Worm (Caenorhabditis elegans): Measurements from ENCODE around the gene ZK809.5.

Gene ZK809.5

DNA sequence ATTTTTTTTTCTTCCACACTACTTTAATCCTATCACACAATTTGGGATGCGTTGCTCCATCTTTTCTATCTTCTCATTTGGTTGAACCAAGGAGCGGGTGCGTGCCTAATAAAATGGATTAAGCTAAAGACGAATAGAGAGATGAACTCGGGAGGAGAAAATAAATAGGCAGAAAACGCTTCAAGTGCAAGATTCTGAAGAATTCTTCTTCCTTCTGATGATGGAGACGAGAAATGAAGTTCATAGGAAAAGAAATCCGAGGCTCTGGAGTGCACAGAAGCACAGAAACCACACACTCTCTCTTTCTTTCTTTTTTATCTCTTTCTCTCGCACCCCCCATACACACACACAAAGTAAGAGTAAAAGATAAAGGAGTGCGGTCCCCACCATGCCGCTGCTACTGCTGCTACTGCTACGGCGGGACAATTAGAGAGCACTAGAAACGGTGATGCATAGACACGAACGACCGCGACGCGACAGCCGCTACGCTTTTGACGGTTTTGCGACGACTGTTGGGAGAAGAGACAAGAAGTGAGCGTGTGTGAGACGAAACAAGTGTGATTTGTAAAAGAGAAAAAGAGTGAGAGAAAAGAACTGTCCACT, 35.6 kb downstream of the ZK809.5 start:
- TF ChIP-seq ceh-36 (tag; optimal IDR thresholded peaks at IDR 0.05) (no peak), B0310.2 (tag; optimal IDR thresholded peaks at IDR 0.05) (no peak), ets-7 (tag; optimal IDR thresholded peaks at IDR 0.05) (no peak), pes-1 (GFP tag; IDR thresholded peaks at IDR 0.05) (0 out of 2 replicates have a peak, but pooled peaks have one; percentile 38), F13C5.2 (tag; optimal IDR thresholded peaks at IDR 0.05) (peak; percentile 48), aly-1 (tag; optimal IDR thresholded peaks at IDR 0.05) (peak; percentile 35), hmg-4 (GFP tag; optimal IDR thresholded peaks at IDR 0.05) (peak; percentile 82), flt-1 (GFP tag; IDR thresholded peaks at IDR 0.05) (no peak)

- TF ChIP-seq ceh-36 (tag; optimal IDR thresholded peaks at IDR 0.05) (no peak), ets-7 (tag; optimal IDR thresholded peaks at IDR 0.05) (no peak), ama-1 (optimal IDR thresholded peaks at IDR 0.05) (no peak), B0310.2 (tag; optimal IDR thresholded peaks at IDR 0.05) (no peak), tbx-37 (GFP tag; conservative IDR thresholded peaks at IDR 0.05) (no peak), sea-1 (GFP tag; conservative IDR thresholded peaks at IDR 0.05) (no peak), tbx-11 (GFP tag; IDR thresholded peaks at IDR 0.05) (no peak), pes-1 (GFP tag; IDR thresholded peaks at IDR 0.05) (no peak), hmg-4 (GFP tag; optimal IDR thresholded peaks at IDR 0.05) (no peak), tra-4 (tag; optimal IDR thresholded peaks at IDR 0.05) (no peak), F13C5.2 (tag; optimal IDR thresholded peaks at IDR 0.05) (no peak), hnd-1 (tag; optimal IDR thresholded peaks at IDR 0.05) (no peak)
Observed at ce11 chrIV:11693493-11693892, 37.0 kb downstream of the ZK809.5 start, which contains the start of gene ZK792.12. ZK792.12 (plus strand) TSS chrIV:11693793.

DNA sequence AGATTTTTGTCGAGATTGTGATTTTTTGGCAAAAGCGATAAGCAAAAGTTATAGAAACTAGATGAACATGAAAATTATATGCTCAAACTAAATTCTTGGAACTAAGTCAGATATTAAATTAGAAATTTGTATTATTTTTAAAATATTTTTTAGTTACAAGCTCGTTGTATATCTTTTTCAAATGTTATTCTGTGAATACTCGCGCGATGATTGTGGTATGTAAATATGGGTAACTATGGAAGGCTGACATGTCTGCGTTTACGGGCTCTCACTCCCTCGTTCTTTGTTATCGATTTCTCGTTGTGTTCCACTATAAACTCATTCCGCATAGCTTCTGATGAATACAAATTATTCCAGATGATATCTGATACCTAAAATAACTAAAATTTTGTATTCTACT, 37.6 kb downstream of the ZK809.5 start, which contains the start of gene ZK792.7:
TSS of gene ZK792.7 (plus strand) at position 301 of the 400 bp plus-strand sequence.
- TF ChIP-seq sea-1 (GFP tag; conservative IDR thresholded peaks at IDR 0.05) (no peak), tbx-37 (GFP tag; conservative IDR thresholded peaks at IDR 0.05) (no peak), ceh-13 (GFP tag; optimal IDR thresholded peaks at IDR 0.05) (no peak), hmg-4 (GFP tag; optimal IDR thresholded peaks at IDR 0.05) (no peak), aly-1 (tag; optimal IDR thresholded peaks at IDR 0.05) (no peak), ceh-36 (tag; optimal IDR thresholded peaks at IDR 0.05) (no peak), ama-1 (optimal IDR thresholded peaks at IDR 0.05) (no peak), tra-4 (tag; optimal IDR thresholded peaks at IDR 0.05) (no peak)

DNA sequence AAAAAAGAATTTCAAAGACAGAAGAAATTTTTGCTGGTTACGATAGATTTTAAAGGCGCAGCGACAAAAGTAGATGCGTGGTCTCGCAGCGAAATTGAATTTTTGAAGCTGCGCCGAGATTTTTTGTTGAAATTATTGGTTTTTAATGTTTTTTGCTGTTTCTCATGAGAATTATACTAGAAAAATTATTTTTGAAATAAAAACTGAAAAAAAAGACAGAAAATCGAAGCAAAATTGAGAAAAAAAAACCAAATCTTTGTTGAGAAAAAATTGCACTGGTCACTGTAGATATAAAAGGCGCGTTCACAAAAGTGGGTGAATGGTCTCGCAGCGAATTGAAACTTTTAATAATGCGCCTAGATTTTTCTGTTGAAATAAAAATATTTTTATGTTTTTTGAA, 39.1 kb downstream of the ZK809.5 start:
- TF ChIP-seq ceh-13 (GFP tag; optimal IDR thresholded peaks at IDR 0.05) (no peak), sea-1 (GFP tag; conservative IDR thresholded peaks at IDR 0.05) (no peak), F13C5.2 (tag; optimal IDR thresholded peaks at IDR 0.05) (no peak), ets-7 (tag; optimal IDR thresholded peaks at IDR 0.05) (no peak), tra-4 (tag; optimal IDR thresholded peaks at IDR 0.05) (no peak), ceh-36 (tag; optimal IDR thresholded peaks at IDR 0.05) (no peak), pes-1 (GFP tag; IDR thresholded peaks at IDR 0.05) (no peak), hnd-1 (tag; optimal IDR thresholded peaks at IDR 0.05) (no peak), scrt-1 (GFP tag; IDR thresholded peaks at IDR 0.05) (no peak), B0310.2 (tag; optimal IDR thresholded peaks at IDR 0.05) (no peak), tbx-37 (GFP tag; conservative IDR thresholded peaks at IDR 0.05) (no peak), ama-1 (optimal IDR thresholded peaks at IDR 0.05) (no peak), tbx-11 (GFP tag; IDR thresholded peaks at IDR 0.05) (no peak)

DNA sequence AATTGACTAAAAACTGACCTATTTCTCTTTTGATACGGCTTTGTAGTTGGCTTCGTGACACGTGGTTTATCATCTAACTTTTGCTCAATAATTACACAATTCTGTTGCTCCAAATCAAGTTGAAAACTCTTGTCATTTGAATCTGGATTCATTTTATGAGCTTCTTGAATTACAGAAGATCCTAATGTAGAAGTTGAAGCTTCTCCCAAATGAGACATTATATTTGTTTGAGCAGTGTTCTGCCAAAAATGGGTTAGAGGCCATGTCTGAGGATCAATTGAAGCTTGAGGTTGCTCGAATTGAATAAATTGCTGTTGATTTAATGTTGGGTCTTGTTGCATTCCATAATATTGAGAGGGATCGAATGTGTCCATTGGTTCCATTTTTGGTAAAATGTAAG, 41.0 kb downstream of the ZK809.5 start:
- TF ChIP-seq scrt-1 (GFP tag; IDR thresholded peaks at IDR 0.05) (no peak), hmg-4 (GFP tag; optimal IDR thresholded peaks at IDR 0.05) (no peak), B0310.2 (tag; optimal IDR thresholded peaks at IDR 0.05) (no peak), ceh-13 (GFP tag; optimal IDR thresholded peaks at IDR 0.05) (no peak), hnd-1 (tag; optimal IDR thresholded peaks at IDR 0.05) (no peak), pes-1 (GFP tag; IDR thresholded peaks at IDR 0.05) (no peak), hmbx-1 (tag; optimal IDR thresholded peaks at IDR 0.05) (no peak), aly-1 (tag; optimal IDR thresholded peaks at IDR 0.05) (no peak), tra-4 (tag; optimal IDR thresholded peaks at IDR 0.05) (no peak), ceh-36 (tag; optimal IDR thresholded peaks at IDR 0.05) (no peak), ama-1 (optimal IDR thresholded peaks at IDR 0.05) (no peak), ets-7 (tag; optimal IDR thresholded peaks at IDR 0.05) (no peak), sea-1 (GFP tag; conservative IDR thresholded peaks at IDR 0.05) (no peak), F13C5.2 (tag; optimal IDR thresholded peaks at IDR 0.05) (no peak), tbx-37 (GFP tag; conservative IDR thresholded peaks at IDR 0.05) (no peak), flt-1 (GFP tag; IDR thresholded peaks at IDR 0.05) (no peak), tbx-11 (GFP tag; IDR thresholded peaks at IDR 0.05) (no peak)

ce11 chrIV:11700100-11700499, 43.6 kb downstream of the ZK809.5 start:
- no peak for TF ChIP-seq ama-1 (optimal IDR thresholded peaks at IDR 0.05)
- TF ChIP-seq pes-1 (GFP tag; IDR thresholded peaks at IDR 0.05), result no peak

DNA sequence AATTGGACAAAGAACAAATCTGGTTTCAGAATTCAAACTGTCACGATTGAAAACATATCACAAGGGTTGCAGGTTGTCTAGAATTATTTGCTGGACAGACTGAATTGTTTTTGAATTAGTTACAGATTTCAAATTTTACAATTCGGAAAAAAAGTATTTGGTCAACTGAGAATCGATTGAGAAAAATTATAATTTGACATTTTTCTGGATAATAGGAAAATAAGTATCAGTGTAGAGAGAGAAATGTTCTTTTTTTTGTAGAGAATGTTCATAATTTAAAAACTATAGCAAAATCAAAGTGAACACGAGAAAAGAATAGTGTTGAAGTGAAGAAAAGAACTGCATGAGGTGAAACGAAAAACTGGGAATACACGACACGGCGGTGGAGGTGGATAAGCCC, 44.2 kb downstream of the ZK809.5 start, which contains the start of gene dpy-20:
TSS of gene dpy-20 (minus strand) at position 101 of the 400 bp plus-strand sequence.
- no peak for TF ChIP-seq F13C5.2 (tag; optimal IDR thresholded peaks at IDR 0.05)
- no peak for TF ChIP-seq sea-1 (GFP tag; conservative IDR thresholded peaks at IDR 0.05)

ce11 chrIV:11701878-11702277, 45.3 kb downstream of the ZK809.5 start:
- TF ChIP-seq ama-1 (optimal IDR thresholded peaks at IDR 0.05) (no peak), pes-1 (GFP tag; IDR thresholded peaks at IDR 0.05) (no peak), aly-1 (tag; optimal IDR thresholded peaks at IDR 0.05) (no peak), F13C5.2 (tag; optimal IDR thresholded peaks at IDR 0.05) (no peak), tbx-37 (GFP tag; conservative IDR thresholded peaks at IDR 0.05) (no peak), ceh-36 (tag; optimal IDR thresholded peaks at IDR 0.05) (no peak), scrt-1 (GFP tag; IDR thresholded peaks at IDR 0.05) (no peak), B0310.2 (tag; optimal IDR thresholded peaks at IDR 0.05) (no peak), hmg-4 (GFP tag; optimal IDR thresholded peaks at IDR 0.05) (no peak), hmbx-1 (tag; optimal IDR thresholded peaks at IDR 0.05) (no peak), tbx-11 (GFP tag; IDR thresholded peaks at IDR 0.05) (no peak), hnd-1 (tag; optimal IDR thresholded peaks at IDR 0.05) (no peak), ets-7 (tag; optimal IDR thresholded peaks at IDR 0.05) (no peak), tra-4 (tag; optimal IDR thresholded peaks at IDR 0.05) (no peak), flt-1 (GFP tag; IDR thresholded peaks at IDR 0.05) (no peak), sea-1 (GFP tag; conservative IDR thresholded peaks at IDR 0.05) (no peak), ceh-13 (GFP tag; optimal IDR thresholded peaks at IDR 0.05) (no peak)

Data from whole organism, early embryonic.